Worm (Caenorhabditis elegans): ENCODE measurements around the gene gei-6.

The gei-6 gene

DNA sequence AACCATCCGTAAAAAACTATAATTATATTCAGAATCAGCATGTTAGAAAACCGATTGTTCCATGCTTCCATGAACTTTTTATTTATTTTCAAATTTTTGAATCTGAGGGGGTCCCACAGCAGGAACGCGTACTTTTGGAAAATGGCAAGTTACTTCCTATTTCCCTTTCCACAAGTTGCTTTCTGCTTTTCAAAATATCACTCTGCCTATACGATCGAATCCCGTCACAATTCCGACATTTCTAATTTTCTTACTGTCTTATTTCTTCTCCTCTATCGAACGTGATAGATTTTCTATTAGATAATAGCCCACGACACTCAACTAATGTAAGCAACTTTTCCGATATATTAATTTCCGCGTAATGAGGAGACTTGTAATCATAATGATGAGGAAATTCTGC, 44.8 kb upstream of the gei-6 start, which contains the start of gene C13A2.5:
Gene C13A2.5, plus strand, starts transcription at position 301 of the 400 bp plus-strand sequence.
- TF ChIP-seq F33H1.4 (GFP tag; IDR thresholded peaks at IDR 0.05) (no peak), lin-40 (tag; optimal IDR thresholded peaks at IDR 0.05) (no peak), nhr-80 (tag; optimal IDR thresholded peaks at IDR 0.05) (no peak), ceh-58 (GFP tag; IDR thresholded peaks at IDR 0.05) (no peak), lsy-27 (tag; optimal IDR thresholded peaks at IDR 0.05; ENCODE audit: borderline replicate concordance, insufficient read depth) (no peak), hlh-26 (GFP tag; conservative IDR thresholded peaks at IDR 0.05) (no peak), pbrm-1 (GFP tag; IDR thresholded peaks at IDR 0.05) (no peak), let-526 (GFP tag; IDR thresholded peaks at IDR 0.05) (no peak), Y79H2A.3 (GFP tag; conservative IDR thresholded peaks at IDR 0.05) (no peak)

DNA sequence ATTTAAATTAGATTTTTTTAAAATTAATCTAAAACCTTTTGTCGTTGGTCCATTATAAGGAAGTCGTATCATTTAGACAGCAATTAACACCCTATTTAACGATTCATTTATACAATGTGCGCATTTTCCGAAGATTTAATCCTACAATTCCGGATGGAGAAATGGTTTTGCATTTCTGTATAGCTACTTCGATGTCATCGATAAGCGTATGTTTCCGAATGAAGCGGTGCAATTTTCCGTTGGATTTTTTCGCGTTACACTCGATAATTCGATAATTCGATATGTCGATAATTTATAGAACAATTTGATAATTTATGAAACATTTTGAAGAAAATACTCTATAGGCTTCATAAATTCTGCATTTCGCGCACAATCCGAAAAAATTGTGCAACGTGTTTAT, 44.3 kb upstream of the gei-6 start, which contains the start of gene C13A2.10:
Gene C13A2.10, minus strand, starts transcription at position 101 of the 400 bp plus-strand sequence.
- TF ChIP-seq cebp-1 (GFP tag; IDR thresholded peaks at IDR 0.05) (no peak), cebp-1 (tag; optimal IDR thresholded peaks at IDR 0.05) (no peak), egl-44 (GFP tag; IDR thresholded peaks at IDR 0.05) (no peak), hrde-1 (tag; optimal IDR thresholded peaks at IDR 0.05; ENCODE audit: borderline replicate concordance) (no peak)

DNA sequence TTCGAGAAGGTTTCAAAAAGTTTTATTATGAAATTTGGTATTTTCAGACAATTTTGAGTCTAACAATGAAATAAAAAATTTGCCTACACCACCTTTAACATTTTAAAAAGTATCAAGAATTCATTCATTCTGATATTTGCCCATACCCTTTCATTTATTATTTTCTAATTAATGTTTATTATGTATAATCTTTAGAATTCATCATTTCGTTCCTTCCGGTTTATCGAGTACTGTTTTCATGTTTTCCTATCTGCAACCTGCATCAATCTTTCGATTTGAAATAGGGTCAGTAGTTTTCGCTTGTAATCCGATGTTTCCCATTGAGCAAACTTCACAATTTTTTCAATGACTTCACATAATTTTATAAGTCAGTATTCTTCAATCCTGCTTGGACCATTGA, 38.8 kb upstream of the gei-6 start, which contains the start of gene C13A2.6:
Gene C13A2.6, plus strand, starts transcription at position 301 of the 400 bp plus-strand sequence.
- TF ChIP-seq madf-10 (tag; optimal IDR thresholded peaks at IDR 0.05) = no peak
- TF ChIP-seq tbp1 (GFP tag; optimal IDR thresholded peaks at IDR 0.05) = no peak
- TF ChIP-seq K12H6.12 (tag; optimal IDR thresholded peaks at IDR 0.05) = no peak
- no peak for TF ChIP-seq madf-8 (GFP tag; conservative IDR thresholded peaks at IDR 0.05)
- no peak for TF ChIP-seq mel-28 (tag; optimal IDR thresholded peaks at IDR 0.05; ENCODE audit: borderline replicate concordance)
- TF ChIP-seq egrh-3 (GFP tag; IDR thresholded peaks at IDR 0.05) = no peak

DNA sequence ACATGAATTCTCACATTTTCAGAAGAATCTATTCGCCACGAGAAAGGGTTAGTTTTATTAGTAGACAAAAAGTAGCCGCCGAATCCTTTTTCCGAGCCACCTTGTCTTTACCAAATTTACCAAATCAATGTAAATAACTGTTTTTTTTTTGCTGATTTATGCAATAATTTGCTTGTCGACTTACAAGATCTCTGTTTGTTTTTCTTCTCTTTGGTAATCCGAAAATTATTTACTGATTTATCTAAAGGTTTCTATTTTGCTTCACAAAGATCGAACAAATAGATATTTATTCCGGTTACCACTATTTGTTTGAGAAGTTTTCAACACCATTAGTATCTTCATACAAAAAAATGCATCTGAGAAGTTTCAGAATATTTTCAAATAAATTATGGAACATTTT, 35.4 kb upstream of the gei-6 start, which contains the start of gene C13A2.7:
Gene C13A2.7, plus strand, starts transcription at position 301 of the 400 bp plus-strand sequence.
- TF ChIP-seq sdz-38 (tag; optimal IDR thresholded peaks at IDR 0.05) (no peak), nhr-179 (tag; optimal IDR thresholded peaks at IDR 0.05) (no peak), F39B2.1 (GFP tag; IDR thresholded peaks at IDR 0.05) (no peak), hlh-12 (tag; optimal IDR thresholded peaks at IDR 0.05) (no peak), rpc-1 (optimal IDR thresholded peaks at IDR 0.05) (no peak), rpc-1 (tag; optimal IDR thresholded peaks at IDR 0.05) (no peak), tlf-1 (GFP tag; optimal IDR thresholded peaks at IDR 0.05) (no peak), C17E4.6 (GFP tag; IDR thresholded peaks at IDR 0.05) (no peak), tbp1 (GFP tag; optimal IDR thresholded peaks at IDR 0.05) (no peak), nhr-80 (tag; optimal IDR thresholded peaks at IDR 0.05) (no peak), egl-44 (GFP tag; IDR thresholded peaks at IDR 0.05) (no peak), nhr-90 (tag; optimal IDR thresholded peaks at IDR 0.05) (no peak), D2030.7 (GFP tag; IDR thresholded peaks at IDR 0.05) (no peak)

DNA sequence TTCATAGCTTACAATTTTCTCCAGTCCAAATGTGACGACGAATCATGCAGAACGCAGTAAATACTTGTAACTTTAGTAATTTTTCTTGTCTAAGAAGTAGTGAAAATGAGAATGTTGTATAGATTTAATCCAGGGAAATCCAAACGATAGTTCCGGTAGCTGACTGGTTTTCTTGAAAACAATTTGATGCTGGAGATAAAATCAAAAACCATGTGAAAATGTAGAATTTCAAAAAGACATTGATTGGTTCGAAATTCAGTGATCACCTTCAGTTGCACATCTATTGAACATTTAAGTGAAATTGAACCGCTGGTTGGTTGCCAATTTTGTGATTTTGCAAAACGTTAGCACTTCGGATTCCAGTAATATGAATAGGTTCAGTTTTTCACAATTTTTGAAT, 33.4 kb upstream of the gei-6 start, which contains the start of gene C13A2.9:
Gene C13A2.9, minus strand, starts transcription at position 101 of the 400 bp plus-strand sequence.
- TF ChIP-seq somi-1 (GFP tag; optimal IDR thresholded peaks at IDR 0.05) = no peak
- no peak for TF ChIP-seq D2030.7 (GFP tag; IDR thresholded peaks at IDR 0.05)
- TF ChIP-seq B0336.3 (GFP tag; IDR thresholded peaks at IDR 0.05) = no peak

DNA sequence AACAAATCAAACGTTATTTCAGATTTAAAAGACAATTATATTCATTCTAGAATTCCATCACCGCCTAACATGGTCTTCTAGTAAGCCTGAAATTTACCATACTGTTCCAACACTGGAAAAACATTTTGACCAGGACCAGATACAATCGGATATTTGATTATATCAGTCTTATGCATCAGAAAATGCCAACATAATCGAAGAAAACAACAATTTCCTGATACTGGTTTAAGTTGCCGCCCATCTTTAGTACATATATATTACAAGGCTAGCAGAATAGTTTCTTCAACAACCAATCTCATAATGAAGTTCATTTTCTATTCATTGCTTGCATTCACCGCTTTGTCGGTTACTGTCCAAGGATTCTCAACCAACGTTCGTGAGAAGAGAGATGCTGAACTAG, 28.3 kb upstream of the gei-6 start, which contains the start of gene C13A2.12:
Gene C13A2.12, plus strand, starts transcription at position 301 of the 400 bp plus-strand sequence.
- TF ChIP-seq ccch-3 (GFP tag; optimal IDR thresholded peaks at IDR 0.05) (no peak), lin-35 (GFP tag; optimal IDR thresholded peaks at IDR 0.05) (no peak), madf-6 (GFP tag; IDR thresholded peaks at IDR 0.05) (no peak), hrde-1 (tag; optimal IDR thresholded peaks at IDR 0.05; ENCODE audit: borderline replicate concordance) (no peak), mes-4 (tag; optimal IDR thresholded peaks at IDR 0.05) (no peak)

Data from whole organism, young adult.